Worm (Caenorhabditis elegans) whole organism, young adult: ENCODE measurements around the gene ZK1240.2.

ENCODE experiments used
- B0035.1 ChIP-seq: sonication (generic microtip); optimal IDR thresholded peaks from 2 replicates; lab custom pipeline; 2016; ENCODE audit warnings: missing genetic modification characterization, mild to moderate bottlenecking, missing compliant biosample characterization, missing genotype, missing genetic modification reagents
- C06A6.2 ChIP-seq: fragments of 200-800 bp; sonication (Bioruptor generic); conservative IDR thresholded peaks from 2 replicates; pipeline ENCODE4 v1.3.6; 2022; ENCODE audit warnings: missing genetic modification characterization, missing compliant biosample characterization
- C17E4.6 ChIP-seq: fragments of 200-800 bp; sonication (Bioruptor generic); IDR thresholded peaks from 2 replicates; pipeline ENCODE4 v1.3.6; 2022; ENCODE audit warnings: missing genetic modification reagents, missing genetic modification characterization, missing compliant biosample characterization
- D2030.7 ChIP-seq: fragments of 200-800 bp; sonication (Bioruptor generic); IDR thresholded peaks from 2 replicates; pipeline ENCODE4 v1.3.6; 2022; ENCODE audit warnings: missing genetic modification reagents, missing genetic modification characterization, missing compliant biosample characterization
- F52B5.7 ChIP-seq: sonication (generic microtip); optimal IDR thresholded peaks from 2 replicates; lab custom pipeline; 2016; ENCODE audit warnings: mild to moderate bottlenecking, missing genetic modification characterization, missing compliant biosample characterization
- K11D2.4 ChIP-seq: fragments of 200-800 bp; sonication (Bioruptor generic); IDR thresholded peaks from 2 replicates; pipeline ENCODE4 v1.3.6; 2022; ENCODE audit warnings: missing genetic modification reagents, missing genetic modification characterization, missing compliant biosample characterization
- Y67H2A.10 ChIP-seq: fragments of 200-800 bp; sonication (Bioruptor generic); conservative IDR thresholded peaks from 2 replicates; pipeline ENCODE4 v1.3.6; 2022; ENCODE audit warnings: missing genetic modification reagents, missing genetic modification characterization, missing compliant biosample characterization
- akir-1 ChIP-seq: fragments of 200-800 bp; sonication (Bioruptor generic); optimal IDR thresholded peaks from 2 replicates; lab custom pipeline; 2018; ENCODE audit warnings: mild to moderate bottlenecking, missing genetic modification characterization, moderate library complexity, missing compliant biosample characterization
- ama-1 ChIP-seq, 3 experiments: fragments of 150-350 bp in 1 of 3; sonication (generic microtip) in 2 of 3; optimal IDR thresholded peaks; 2 replicates each; lab custom pipeline; 2014 to 2018; ENCODE audit warnings: missing biosample characterization in 2 of 3, missing genetic modification characterization in 2 of 3, missing genetic modification reagents in 2 of 3
- atf-7 ChIP-seq: sonication (generic microtip); optimal IDR thresholded peaks from 2 replicates; lab custom pipeline; 2017; ENCODE audit warnings: mild to moderate bottlenecking, missing genetic modification characterization, missing compliant biosample characterization
- athp-1 ChIP-seq: sonication (generic microtip); optimal IDR thresholded peaks from 2 replicates; lab custom pipeline; 2017; ENCODE audit warnings: mild to moderate bottlenecking, missing genetic modification characterization, missing compliant biosample characterization
- attf-5 ChIP-seq: fragments of 200-800 bp; sonication (Bioruptor generic); optimal IDR thresholded peaks from 2 replicates; lab custom pipeline; 2018; ENCODE audit warnings: mild to moderate bottlenecking, missing genetic modification characterization, missing compliant biosample characterization
- bed-2 ChIP-seq: fragments of 200-800 bp; sonication (Bioruptor generic); IDR thresholded peaks from 2 replicates; pipeline ENCODE4 v1.3.6; 2022; ENCODE audit warnings: missing genetic modification reagents, missing genetic modification characterization, missing compliant biosample characterization
- ceh-100 ChIP-seq: fragments of 200-800 bp; sonication (Bioruptor generic); IDR thresholded peaks from 2 replicates; pipeline ENCODE4 v1.3.6; 2022; ENCODE audit warnings: missing genetic modification reagents, missing genetic modification characterization, missing compliant biosample characterization
- ceh-40 ChIP-seq: fragments of 200-800 bp; sonication (Bioruptor generic); IDR thresholded peaks from 2 replicates; pipeline ENCODE4 v1.3.6; 2022; ENCODE audit warnings: missing genetic modification characterization, missing compliant biosample characterization
- ceh-58 ChIP-seq: fragments of 200-800 bp; sonication (Bioruptor generic); IDR thresholded peaks from 2 replicates; pipeline ENCODE4 v1.3.6; 2022; ENCODE audit warnings: missing genetic modification characterization, missing compliant biosample characterization
- ceh-91 ChIP-seq: fragments of 200-800 bp; sonication (Bioruptor generic); IDR thresholded peaks from 2 replicates; pipeline ENCODE4 v1.3.6; 2022; ENCODE audit warnings: missing genetic modification reagents, missing genetic modification characterization, missing compliant biosample characterization
- die-1 ChIP-seq: sonication (generic microtip); optimal IDR thresholded peaks from 2 replicates; lab custom pipeline; 2016; ENCODE audit warnings: missing genotype, mild to moderate bottlenecking, missing genetic modification characterization, missing compliant biosample characterization
- efl-1 ChIP-seq: fragments of 150-350 bp; optimal IDR thresholded peaks from 2 replicates; lab custom pipeline; 2014; ENCODE audit warnings: missing biosample characterization, missing genetic modification reagents, missing genetic modification characterization
- ets-4 ChIP-seq: fragments of 200-800 bp; sonication (Bioruptor generic); optimal IDR thresholded peaks from 2 replicates; lab custom pipeline; 2018; ENCODE audit warnings: mild to moderate bottlenecking, missing genetic modification characterization, missing compliant biosample characterization
- gei-17 ChIP-seq: fragments of 200-800 bp; sonication (Bioruptor generic); optimal IDR thresholded peaks from 2 replicates; lab custom pipeline; 2018; ENCODE audit warnings: mild to moderate bottlenecking, missing genetic modification characterization, missing compliant biosample characterization
- him-1 ChIP-seq: sonication (generic microtip); optimal IDR thresholded peaks from 2 replicates; lab custom pipeline; 2016; ENCODE audit warnings: missing genotype, missing genetic modification reagents, missing genetic modification characterization, missing compliant biosample characterization
- hmg-1.2 ChIP-seq: fragments of 200-800 bp; sonication (Bioruptor generic); IDR thresholded peaks from 2 replicates; pipeline ENCODE4 v1.3.6; 2022; ENCODE audit warnings: missing genetic modification reagents, missing genetic modification characterization, missing compliant biosample characterization
- hsf-1 ChIP-seq: fragments of 200-800 bp; sonication (Bioruptor generic); IDR thresholded peaks from 2 replicates; pipeline ENCODE4 v1.3.6; 2022; ENCODE audit warnings: missing genetic modification reagents, missing genetic modification characterization, missing compliant biosample characterization
- lin-26 ChIP-seq: fragments of 200-800 bp; sonication (Bioruptor generic); IDR thresholded peaks from 2 replicates; pipeline ENCODE4 v1.3.6; 2022; ENCODE audit warnings: missing genetic modification reagents, missing genetic modification characterization, missing compliant biosample characterization
- lin-40 ChIP-seq: sonication (generic microtip); optimal IDR thresholded peaks from 2 replicates; lab custom pipeline; 2016; ENCODE audit warnings: missing genetic modification characterization, mild to moderate bottlenecking, missing compliant biosample characterization, missing genotype, missing genetic modification reagents
- lir-1 ChIP-seq: fragments of 200-800 bp; sonication (Bioruptor generic); conservative IDR thresholded peaks from 2 replicates; pipeline ENCODE4 v1.3.6; 2022; ENCODE audit warnings: missing genetic modification reagents, missing genetic modification characterization, missing compliant biosample characterization
- lsl-1 ChIP-seq: fragments of 200-800 bp; sonication (Bioruptor generic); optimal IDR thresholded peaks from 2 replicates; lab custom pipeline; 2018; ENCODE audit warnings: mild to moderate bottlenecking, missing genetic modification characterization, moderate library complexity, missing compliant biosample characterization
- madf-10 ChIP-seq: sonication (generic microtip); optimal IDR thresholded peaks from 2 replicates; lab custom pipeline; 2016; ENCODE audit warnings: mild to moderate bottlenecking, missing genetic modification characterization, missing compliant biosample characterization
- madf-8 ChIP-seq: fragments of 200-800 bp; sonication (Bioruptor generic); conservative IDR thresholded peaks from 2 replicates; pipeline ENCODE4 v1.3.6; 2022; ENCODE audit warnings: missing genetic modification reagents, missing genetic modification characterization, missing compliant biosample characterization
- mcd-1 ChIP-seq: fragments of 200-800 bp; sonication (Bioruptor generic); IDR thresholded peaks from 2 replicates; pipeline ENCODE4 v1.3.6; 2022; ENCODE audit warnings: missing genetic modification reagents, missing genetic modification characterization, missing compliant biosample characterization
- mel-28 ChIP-seq: sonication (generic microtip); optimal IDR thresholded peaks from 2 replicates; lab custom pipeline; 2016; ENCODE audit warnings: borderline replicate concordance, mild to moderate bottlenecking, missing genetic modification characterization, missing compliant biosample characterization
- mes-4 ChIP-seq: sonication (generic microtip); optimal IDR thresholded peaks from 2 replicates; lab custom pipeline; 2016; ENCODE audit warnings: missing genotype, missing genetic modification characterization, missing compliant biosample characterization
- mxl-1 ChIP-seq: sonication (generic microtip); optimal IDR thresholded peaks from 2 replicates; lab custom pipeline; 2016; ENCODE audit warnings: missing genetic modification characterization, missing compliant biosample characterization
- nfya-1 ChIP-seq: sonication (generic microtip); optimal IDR thresholded peaks from 2 replicates; lab custom pipeline; 2017; ENCODE audit warnings: antibody characterized with exemption, missing compliant biosample characterization, missing genetic modification characterization, borderline replicate concordance; ENCODE audit not compliant: insufficient read depth
- nhr-27 ChIP-seq: fragments of 200-800 bp; sonication (Bioruptor generic); optimal IDR thresholded peaks from 2 replicates; lab custom pipeline; 2018; ENCODE audit warnings: mild to moderate bottlenecking, missing genetic modification characterization, moderate library complexity, missing compliant biosample characterization
- sdz-38 ChIP-seq: sonication (generic microtip); optimal IDR thresholded peaks from 2 replicates; lab custom pipeline; 2016; ENCODE audit warnings: missing genotype, missing genetic modification characterization, missing compliant biosample characterization
- snpc-1.1 ChIP-seq: sonication (generic microtip); optimal IDR thresholded peaks from 2 replicates; lab custom pipeline; 2017; ENCODE audit warnings: missing genetic modification characterization, mild to moderate bottlenecking, missing compliant biosample characterization, antibody characterized with exemption, moderate library complexity, missing genotype, missing genetic modification reagents; ENCODE audit not compliant: insufficient read depth
- snpc-1.3 ChIP-seq: sonication (generic microtip); optimal IDR thresholded peaks from 2 replicates; lab custom pipeline; 2017; ENCODE audit warnings: missing genetic modification characterization, mild to moderate bottlenecking, missing compliant biosample characterization, antibody characterized with exemption, moderate library complexity, missing genotype, missing genetic modification reagents; ENCODE audit not compliant: insufficient read depth
- sptf-2 ChIP-seq: fragments of 200-800 bp; sonication (Bioruptor generic); optimal IDR thresholded peaks from 2 replicates; lab custom pipeline; 2018; ENCODE audit warnings: mild to moderate bottlenecking, missing genetic modification characterization, missing compliant biosample characterization
- unc-130 ChIP-seq: sonication (generic microtip); optimal IDR thresholded peaks from 2 replicates; lab custom pipeline; 2016; ENCODE audit warnings: missing genetic modification reagents, missing genetic modification characterization, missing compliant biosample characterization
- zfh-2 ChIP-seq: fragments of 200-800 bp; sonication (Bioruptor generic); conservative IDR thresholded peaks from 2 replicates; pipeline ENCODE4 v1.3.6; 2022; ENCODE audit warnings: missing genetic modification reagents, missing genetic modification characterization, missing compliant biosample characterization
- ztf-26 ChIP-seq: sonication (generic microtip); optimal IDR thresholded peaks from 2 replicates; lab custom pipeline; 2017; ENCODE audit warnings: missing genetic modification characterization, missing compliant biosample characterization

ZK1240.2 gene

DNA sequence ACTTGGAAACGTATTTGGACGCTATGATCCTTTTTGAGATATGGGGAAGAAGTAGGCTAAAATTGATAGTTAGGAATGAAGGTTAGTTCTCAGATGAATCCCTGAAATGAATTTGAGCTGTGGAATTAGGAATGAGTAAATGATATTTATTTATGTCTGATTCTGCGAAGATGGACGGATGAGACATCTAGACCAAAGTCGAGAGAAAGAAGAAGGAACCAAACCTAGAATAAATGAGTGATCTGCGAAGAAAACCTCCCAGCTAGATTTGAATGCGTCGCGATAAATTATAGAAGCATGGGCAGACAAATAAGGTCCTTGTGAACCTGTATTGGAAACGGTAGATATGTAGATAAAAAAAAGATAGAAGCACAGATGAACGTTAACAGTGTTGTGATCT, 36.8 kb downstream of the ZK1240.2 start, which contains the start of gene F43C11.16:
F43C11.16 (minus strand) TSS at position 101 of the 400 bp plus-strand sequence.
- TF ChIP-seq efl-1 (no peak), gei-17 (no peak), Y67H2A.10 (GFP tag; lab: Robert Waterston, UW) (no peak), nhr-27 (no peak), unc-130 (no peak), hmg-1.2 (GFP tag; lab: Robert Waterston, UW) (no peak), atf-7 (no peak), attf-5 (no peak), mcd-1 (no peak), lin-26 (no peak), mes-4 (tag; lab: Kevin White, UChicago) (no peak), snpc-1.1 (tag; lab: Kevin White, UChicago) (no peak), bed-2 (GFP tag; lab: Robert Waterston, UW) (no peak)

DNA sequence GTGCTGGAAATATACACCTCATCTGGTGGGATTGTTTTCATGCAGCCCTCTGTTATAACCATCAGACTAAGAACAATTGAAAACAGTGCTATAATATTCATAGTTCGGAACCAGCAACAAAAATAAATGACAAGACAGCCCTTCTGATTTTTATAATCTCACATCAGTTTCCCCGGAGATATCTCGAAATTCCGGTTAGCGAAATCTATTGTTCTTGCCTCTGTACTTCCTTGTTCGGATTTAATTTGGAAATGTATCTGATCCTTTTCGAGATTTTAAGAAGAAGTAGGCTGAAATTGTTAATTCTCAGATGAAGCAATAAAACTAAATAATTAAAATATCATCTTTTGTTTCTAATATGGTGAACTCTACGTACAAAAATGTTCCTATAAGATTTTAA, 40.5 kb downstream of the ZK1240.2 start, which contains the start of gene F43C11.11:
F43C11.11 (minus strand) TSS at position 101 of the 400 bp plus-strand sequence.
- TF ChIP-seq D2030.7: no peak
- TF ChIP-seq ets-4: no peak

DNA sequence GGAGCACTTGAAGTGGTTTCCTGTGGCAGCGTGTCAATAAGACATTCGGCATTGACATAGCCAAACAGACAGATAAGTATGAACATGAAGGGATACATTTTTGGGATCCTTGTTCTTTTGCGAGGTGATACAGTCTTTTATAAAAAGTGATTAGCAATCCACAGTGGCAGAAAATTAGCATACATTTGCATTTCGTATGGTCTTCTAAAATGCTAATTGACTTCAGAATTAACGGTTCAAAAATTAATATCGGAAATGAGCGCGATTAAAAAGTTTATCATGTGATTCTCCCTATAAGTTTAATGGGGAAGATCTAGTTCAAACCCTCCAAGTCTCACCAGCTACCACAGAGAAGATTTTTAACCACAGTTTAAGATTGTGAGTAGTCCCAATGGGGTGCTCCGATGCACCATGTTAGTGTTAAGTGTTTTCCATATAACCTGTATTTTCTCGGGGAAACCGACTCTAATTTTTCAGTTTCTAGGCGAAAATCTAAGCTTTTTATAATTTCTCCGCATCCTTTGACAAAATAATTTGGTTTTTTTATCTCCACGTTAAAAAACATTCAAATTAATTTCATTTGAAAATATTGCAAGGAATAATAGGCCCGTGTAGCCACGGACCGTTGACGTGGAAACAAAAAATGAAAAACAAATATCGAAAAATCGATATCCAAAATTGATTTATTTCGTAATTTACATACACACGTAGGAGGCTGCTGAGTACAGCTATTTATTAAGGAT, 43.6 kb downstream of the ZK1240.2 start, which contains the start of the genes F43C11.12 and F16G10.5:
F43C11.12 (minus strand) TSS at position 101 of the 743 bp plus-strand sequence.
F16G10.5 (plus strand) TSS at position 693 of the 743 bp plus-strand sequence.
- TF ChIP-seq lsl-1 (GFP tag; lab: Kevin White, UChicago) (no peak), him-1 (no peak), B0035.1 (no peak), hsf-1 (GFP tag; lab: Robert Waterston, UW) (no peak), akir-1 (GFP tag; lab: Kevin White, UChicago) (no peak), ama-1 (optimal IDR thresholded peaks at IDR 0.05; lab: Kevin White, UChicago) (no peak), ama-1 (GFP tag; optimal IDR thresholded peaks at IDR 0.05; lab: Kevin White, UChicago) (no peak), ceh-91 (no peak), madf-8 (GFP tag; lab: Robert Waterston, UW) (no peak), athp-1 (no peak), nhr-27 (no peak), lin-40 (tag; lab: Kevin White, UChicago) (no peak), sptf-2 (GFP tag; lab: Kevin White, UChicago) (no peak)

DNA sequence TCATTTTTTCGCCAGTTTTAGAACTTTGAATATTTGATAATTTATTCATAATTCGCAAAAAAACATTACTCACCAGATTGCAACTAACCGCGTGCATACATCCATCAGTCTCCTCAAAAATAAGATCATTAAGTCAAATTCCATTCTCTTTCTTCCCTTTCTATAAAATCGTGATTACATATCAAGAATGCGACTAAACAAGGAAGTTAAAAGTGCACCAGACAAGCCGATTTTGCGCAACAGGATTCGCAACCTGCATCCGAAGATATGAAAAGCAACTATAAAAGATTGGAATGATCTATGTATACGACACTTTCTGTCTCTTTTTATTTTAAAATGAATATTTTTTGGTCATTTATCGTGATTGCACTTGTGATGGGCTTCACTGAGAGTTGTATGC, 45.8 kb downstream of the ZK1240.2 start, which contains the start of gene hpo-25:
hpo-25 (plus strand) TSS at position 301 of the 400 bp plus-strand sequence.
- no peak for TF ChIP-seq ztf-26 (tag; lab: Kevin White, UChicago)
- TF ChIP-seq K11D2.4 (GFP tag; lab: Robert Waterston, UW): no peak

DNA sequence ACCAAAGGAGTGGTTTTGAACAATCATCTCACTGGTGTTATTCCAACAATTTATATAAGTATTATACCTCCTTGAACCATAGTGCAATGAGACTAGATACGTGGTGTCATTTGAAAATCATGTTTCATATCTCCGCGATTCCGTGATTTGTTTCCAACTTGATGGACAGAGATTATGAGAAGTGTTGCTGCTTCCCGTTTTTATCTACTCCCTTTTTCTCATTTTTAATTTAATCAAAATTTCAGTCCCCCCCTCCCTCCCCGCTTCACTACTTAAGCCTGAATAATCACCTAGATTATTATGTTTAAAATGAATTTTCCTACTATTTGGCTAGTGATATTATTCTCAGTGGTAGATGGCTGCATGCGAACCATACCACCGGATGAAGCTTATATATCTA, 48.9 kb downstream of the ZK1240.2 start, which contains the start of gene F16G10.3:
F16G10.3 (plus strand) TSS at position 301 of the 400 bp plus-strand sequence.
- TF ChIP-seq ceh-40 (GFP tag; lab: Robert Waterston, UW) (no peak), ceh-100 (GFP tag; lab: Robert Waterston, UW) (no peak), C06A6.2 (GFP tag; lab: Robert Waterston, UW) (no peak), mel-28 (tag; lab: Kevin White, UChicago) (no peak), snpc-1.3 (tag; lab: Kevin White, UChicago) (no peak), ceh-58 (no peak), lir-1 (GFP tag; lab: Robert Waterston, UW) (no peak), sdz-38 (tag; lab: Kevin White, UChicago) (no peak), nfya-1 (tag; lab: Kevin White, UChicago) (no peak), F52B5.7 (tag; lab: Kevin White, UChicago) (no peak), zfh-2 (GFP tag; lab: Robert Waterston, UW) (no peak), C17E4.6 (no peak), attf-5 (no peak), madf-10 (tag; lab: Kevin White, UChicago) (no peak), die-1 (tag; lab: Kevin White, UChicago) (no peak), mxl-1 (tag; lab: Kevin White, UChicago) (no peak)
